Fruit fly (Drosophila melanogaster): ENCODE measurements around the gene CG13926.

The CG13926 gene

dm6 chr3L:1665544-1665943 is 47.6 kb upstream of the CG13926 start:
- TF ChIP-seq CG31627 (GFP tag; optimal IDR thresholded peaks at IDR 0.05) = no peak
- TF ChIP-seq Hr38 (GFP tag; optimal IDR thresholded peaks at IDR 0.05) = no peak
- no peak for TF ChIP-seq net (GFP tag; optimal IDR thresholded peaks at IDR 0.05)
- no peak for TF ChIP-seq Hr4 (GFP tag; optimal IDR thresholded peaks at IDR 0.05)
- TF ChIP-seq acj6 (GFP tag; optimal IDR thresholded peaks at IDR 0.05) = no peak

- TF ChIP-seq CG8319 (GFP tag; optimal IDR thresholded peaks at IDR 0.05) (no peak), achi (GFP tag; optimal IDR thresholded peaks at IDR 0.05) (peak; percentile 93)
Measured at dm6 chr3L:1664876-1665275, 46.9 kb upstream of the CG13926 start, which contains the start of the genes Srrm234 and CG7974. TSS of gene Srrm234 (minus strand) at chr3L:1665064. TSS of gene CG7974 (plus strand) at chr3L:1665138.

- TF ChIP-seq dac (GFP tag; optimal IDR thresholded peaks at IDR 0.05) = no peak
Measured at dm6 chr3L:1664205-1664604, 46.2 kb upstream of the CG13926 start.

- TF ChIP-seq CG6792 (GFP tag; optimal IDR thresholded peaks at IDR 0.05) (no peak), CG11294 (GFP tag; IDR thresholded peaks at IDR 0.05) (no peak), CG3919 (GFP tag; optimal IDR thresholded peaks at IDR 0.05) (no peak), Met (GFP tag; optimal IDR thresholded peaks at IDR 0.05) (no peak), fd85E (GFP tag; optimal IDR thresholded peaks at IDR 0.05) (no peak)
Measured at dm6 chr3L:1663531-1663930, 45.6 kb upstream of the CG13926 start.

DNA sequence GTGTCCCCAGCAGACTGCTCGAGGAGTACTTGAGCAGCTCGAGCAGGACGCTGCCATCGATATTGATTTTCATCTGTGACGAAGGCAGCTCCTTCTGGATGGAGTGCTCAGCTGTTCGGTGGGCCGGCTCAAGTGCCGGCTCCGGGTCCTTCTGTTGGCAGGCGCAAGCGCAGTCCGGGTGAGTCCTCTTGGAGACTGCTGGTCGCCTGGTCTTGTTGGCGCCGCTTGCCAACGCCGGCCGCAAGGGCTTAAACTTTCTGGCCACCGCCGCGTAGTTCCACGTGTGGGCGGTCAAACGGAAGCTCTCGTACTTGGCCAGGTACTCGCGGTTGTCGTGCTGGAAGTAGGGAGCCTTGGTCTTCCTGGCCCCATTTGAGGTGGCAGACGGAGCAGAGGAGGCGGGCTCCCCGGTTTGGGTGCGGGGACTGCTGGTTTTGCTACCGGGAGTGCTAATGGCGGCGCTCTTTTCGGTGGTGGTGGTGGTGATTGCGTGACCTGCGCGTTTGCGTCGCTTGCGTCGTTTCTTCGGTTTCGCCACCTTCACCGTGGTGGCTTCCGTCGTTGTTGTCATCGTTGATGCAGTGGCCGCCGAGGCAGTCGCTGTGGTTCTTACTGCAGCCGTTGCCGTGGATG is 43.9 kb upstream of the CG13926 start:
- TF ChIP-seq CG3032 (tag; optimal IDR thresholded peaks at IDR 0.05) (no peak), CG7368 (GFP tag; optimal IDR thresholded peaks at IDR 0.05) (peak; percentile 25)

DNA sequence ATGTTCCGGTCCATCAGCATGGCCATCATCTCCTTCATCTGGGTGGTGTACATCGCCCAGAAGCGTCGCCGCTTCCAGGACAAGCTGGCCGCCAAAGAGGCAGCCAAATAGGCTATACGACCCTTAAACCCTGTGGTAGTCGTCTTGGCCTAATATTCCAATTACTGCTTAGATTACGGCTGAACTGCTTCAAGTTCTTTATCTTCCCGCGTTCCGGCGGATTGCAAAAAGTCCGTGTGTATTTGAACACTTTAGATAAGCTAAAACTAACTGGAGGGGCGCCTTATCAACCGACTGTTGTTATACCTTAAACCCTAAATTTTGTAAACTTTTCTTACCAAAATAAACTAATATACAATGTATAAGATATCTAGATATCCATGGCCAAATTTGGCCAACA is 35.8 kb upstream of the CG13926 start:
- TF ChIP-seq CG32006 (GFP tag; optimal IDR thresholded peaks at IDR 0.05) (no peak), CG1621 (tag; optimal IDR thresholded peaks at IDR 0.05) (no peak), CG6808 (GFP tag; optimal IDR thresholded peaks at IDR 0.05) (no peak), CG6854 (GFP tag; optimal IDR thresholded peaks at IDR 0.05) (no peak), Sox14 (GFP tag; optimal IDR thresholded peaks at IDR 0.05) (no peak), eg (GFP tag; IDR thresholded peaks at IDR 0.05) (no peak), CG8119 (GFP tag; IDR thresholded peaks at IDR 0.05) (no peak), dsx (GFP tag; optimal IDR thresholded peaks at IDR 0.05; ENCODE audit: poor library complexity, severe bottlenecking) (no peak), Eip93F (GFP tag; optimal IDR thresholded peaks at IDR 0.05) (no peak), CG8632 (GFP tag; optimal IDR thresholded peaks at IDR 0.05) (no peak), CG11902 (GFP tag; optimal IDR thresholded peaks at IDR 0.05) (no peak), Hr39 (GFP tag; optimal IDR thresholded peaks at IDR 0.05) (no peak), acj6 (GFP tag; optimal IDR thresholded peaks at IDR 0.05) (no peak), dac (GFP tag; optimal IDR thresholded peaks at IDR 0.05) (no peak), Ets96B (tag; optimal IDR thresholded peaks at IDR 0.05) (no peak), fd59A (GFP tag; optimal IDR thresholded peaks at IDR 0.05) (no peak)

dm6 chr3L:1652700-1653200 is 34.8 kb upstream of the CG13926 start, which contains the start of the genes CG7970 and Vta1:
TSS of gene CG7970 (plus strand) at chr3L:1652750.
TSS of gene Vta1 (minus strand) at chr3L:1652900.
- TF ChIP-seq CG1621 (tag; optimal IDR thresholded peaks at IDR 0.05) (peak; percentile 80), CG6808 (GFP tag; optimal IDR thresholded peaks at IDR 0.05) (peak; percentile 83), CG11902 (GFP tag; optimal IDR thresholded peaks at IDR 0.05) (no peak), CG9139 (GFP tag; optimal IDR thresholded peaks at IDR 0.05) (peak; percentile 87), CG11294 (GFP tag; IDR thresholded peaks at IDR 0.05) (no peak), fd59A (GFP tag; optimal IDR thresholded peaks at IDR 0.05) (no peak), Smox (GFP tag; optimal IDR thresholded peaks at IDR 0.05) (no peak), Met (GFP tag; optimal IDR thresholded peaks at IDR 0.05) (no peak), CG11762 (GFP tag; optimal IDR thresholded peaks at IDR 0.05; ENCODE audit: insufficient read depth) (peak; percentile 21), CG32006 (GFP tag; optimal IDR thresholded peaks at IDR 0.05) (no peak), CG16779 (tag; optimal IDR thresholded peaks at IDR 0.05) (peak; percentile 75), CG7368 (GFP tag; optimal IDR thresholded peaks at IDR 0.05) (peak; percentile 9), achi (GFP tag; optimal IDR thresholded peaks at IDR 0.05) (no peak), spab (GFP tag; optimal IDR thresholded peaks at IDR 0.05) (peak; percentile 75), CG15336 (GFP tag; IDR thresholded peaks at IDR 0.05) (peak; percentile 43; the same call in 1 of the 2 replicates), Lpt (GFP tag; optimal IDR thresholded peaks at IDR 0.05) (peak; percentile 42), CG6276 (GFP tag; optimal IDR thresholded peaks at IDR 0.05) (peak; percentile 90), svp (GFP tag) (peak; percentile 94), net (GFP tag; optimal IDR thresholded peaks at IDR 0.05) (peak; percentile 79), eg (GFP tag; IDR thresholded peaks at IDR 0.05) (peak; percentile 80), Hr4 (GFP tag; optimal IDR thresholded peaks at IDR 0.05) (no peak)
